Worm (Caenorhabditis elegans) whole organism, L4 larva: ENCODE results near the gene K03B8.6.

Experiments
- Y5F2A.4 ChIP-seq: fragments of 200-800 bp; sonication (Bioruptor generic); optimal IDR thresholded peaks from 2 replicates; lab custom pipeline; 2018; ENCODE audit warnings: mild to moderate bottlenecking, missing genetic modification characterization, missing compliant biosample characterization
- lin-13 ChIP-seq: fragments of 150-350 bp; optimal IDR thresholded peaks from 2 replicates; lab custom pipeline; 2014; ENCODE audit warnings: missing biosample characterization, missing genetic modification reagents, missing genetic modification characterization

DNA sequence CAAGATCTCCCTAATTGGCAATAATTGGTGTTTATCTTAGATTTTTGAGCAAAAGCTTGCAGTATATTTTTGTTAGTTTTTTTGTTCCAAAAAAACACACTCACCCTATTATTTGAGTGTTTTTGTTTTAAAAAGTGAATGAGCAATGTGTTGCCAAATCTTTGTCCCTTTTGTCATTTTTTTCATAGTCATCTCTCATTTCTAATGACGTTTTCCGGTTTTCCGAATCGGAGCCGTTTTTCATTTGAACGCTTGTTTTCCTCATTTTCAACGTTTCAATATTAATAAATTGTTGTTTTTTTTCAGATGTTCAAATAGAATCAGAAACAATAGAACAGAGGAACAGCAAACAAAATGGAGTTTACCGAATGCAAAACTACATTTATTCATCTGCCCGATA, 31.1 kb downstream of the K03B8.6 start, which contains the start of gene dmsr-1:
- TF ChIP-seq Y5F2A.4 (GFP tag; lab: Kevin White, UChicago) (no peak), lin-13 (GFP tag; lab: Kevin White, UChicago) (no peak)
